Worm (Caenorhabditis elegans): ENCODE results near the gene B0250.7.
"Not testable (repeated sequence)": the region's sequence is repeated elsewhere in the genome, so short reads cannot be mapped to it uniquely, and the experiment has no call there.

The B0250.7 gene

ce11 chrV:20475830-20476229 lies at the start of gene B0250.7:
Gene B0250.7 (minus strand): TSS chrV:20476061.
- TF ChIP-seq lsy-2 (tag; optimal IDR thresholded peaks at IDR 0.05) (peak; percentile 76), unc-120 (tag; optimal IDR thresholded peaks at IDR 0.05; ENCODE audit: poor library complexity, severe bottlenecking) (no peak)

ce11 chrV:20522219-20522618 lies 46.4 kb upstream of the B0250.7 start, which contains the start of the genes Y38H6C.9 and fbxa-150:
Gene Y38H6C.9 (minus strand): TSS chrV:20522270.
Gene fbxa-150 (plus strand): TSS chrV:20522598.
- TF ChIP-seq drap-1 (GFP tag; optimal IDR thresholded peaks at IDR 0.05) (no peak), lin-13 (tag; optimal IDR thresholded peaks at IDR 0.05) (no peak)

ce11 chrV:20518927-20519326 lies 43.1 kb upstream of the B0250.7 start, which contains the start of gene Y38H6C.25:
Gene Y38H6C.25 (plus strand): TSS chrV:20519227.
- TF ChIP-seq ham-2 (GFP tag; optimal IDR thresholded peaks at IDR 0.05): no peak
- TF ChIP-seq nhr-76 (tag; optimal IDR thresholded peaks at IDR 0.05): no peak
- TF ChIP-seq hlh-1 (tag; optimal IDR thresholded peaks at IDR 0.05): no peak
- TF ChIP-seq nhr-12 (tag; optimal IDR thresholded peaks at IDR 0.05): no peak
- TF ChIP-seq unc-39 (tag; optimal IDR thresholded peaks at IDR 0.05): no peak
- no peak for TF ChIP-seq flh-1 (GFP tag; optimal IDR thresholded peaks at IDR 0.05)
- no peak for TF ChIP-seq elt-3 (tag; optimal IDR thresholded peaks at IDR 0.05)
- TF ChIP-seq unc-120 (tag; optimal IDR thresholded peaks at IDR 0.05; ENCODE audit: poor library complexity, severe bottlenecking): no peak
- no peak for TF ChIP-seq snpc-4 (tag; optimal IDR thresholded peaks at IDR 0.05)
- TF ChIP-seq ceh-39 (tag; optimal IDR thresholded peaks at IDR 0.05): no peak
- TF ChIP-seq unc-62 (GFP tag; optimal IDR thresholded peaks at IDR 0.05): no peak
- no peak for TF ChIP-seq mep-1 (tag; optimal IDR thresholded peaks at IDR 0.05)
- no peak for TF ChIP-seq ces-1 (GFP tag; optimal IDR thresholded peaks at IDR 0.05)
- no peak for TF ChIP-seq zip-8 (tag; optimal IDR thresholded peaks at IDR 0.05)
- TF ChIP-seq cnd-1 (tag; optimal IDR thresholded peaks at IDR 0.05): no peak
- TF ChIP-seq ceh-83 (GFP tag; optimal IDR thresholded peaks at IDR 0.05): no peak
- TF ChIP-seq pha-4 (tag; optimal IDR thresholded peaks at IDR 0.05): no peak
- TF ChIP-seq mls-2 (tag; optimal IDR thresholded peaks at IDR 0.05): no peak
- TF ChIP-seq sptf-1 (tag; optimal IDR thresholded peaks at IDR 0.05): no peak
- TF ChIP-seq lsy-2 (tag; optimal IDR thresholded peaks at IDR 0.05): no peak

ce11 chrV:20517005-20517404 lies 41.1 kb upstream of the B0250.7 start:
- TF ChIP-seq nhr-237 (tag; optimal IDR thresholded peaks at IDR 0.05): no peak
- no peak for TF ChIP-seq ztf-11 (tag; optimal IDR thresholded peaks at IDR 0.05)
- no peak for TF ChIP-seq flh-1 (GFP tag; optimal IDR thresholded peaks at IDR 0.05)

- TF ChIP-seq lsy-2 (tag; optimal IDR thresholded peaks at IDR 0.05): no peak
- TF ChIP-seq unc-120 (tag; optimal IDR thresholded peaks at IDR 0.05; ENCODE audit: poor library complexity, severe bottlenecking): no peak
- TF ChIP-seq ceh-39 (tag; optimal IDR thresholded peaks at IDR 0.05): no peak
- no peak for TF ChIP-seq nhr-12 (tag; optimal IDR thresholded peaks at IDR 0.05)
- no peak for TF ChIP-seq lin-13 (tag; optimal IDR thresholded peaks at IDR 0.05)
- TF ChIP-seq flh-1 (GFP tag; optimal IDR thresholded peaks at IDR 0.05): no peak
Observed at ce11 chrV:20514483-20514882, 38.6 kb upstream of the B0250.7 start.

ce11 chrV:20513661-20514060 lies 37.8 kb upstream of the B0250.7 start, which contains the start of gene Y38H6C.8:
Gene Y38H6C.8 (plus strand): TSS chrV:20513961.
- TF ChIP-seq mls-2, elt-3, mep-1 (tag; optimal IDR thresholded peaks at IDR 0.05): not testable (repeated sequence)

- TF ChIP-seq elt-1 (tag; optimal IDR thresholded peaks at IDR 0.05; ENCODE audit: borderline replicate concordance, insufficient read depth): no peak
- no peak for TF ChIP-seq zip-8 (tag; optimal IDR thresholded peaks at IDR 0.05)
- TF ChIP-seq lsy-2 (tag; optimal IDR thresholded peaks at IDR 0.05): no peak
- no peak for TF ChIP-seq drap-1 (GFP tag; optimal IDR thresholded peaks at IDR 0.05)
- TF ChIP-seq hlh-1 (tag; optimal IDR thresholded peaks at IDR 0.05): no peak
- no peak for TF ChIP-seq bed-3 (GFP tag; optimal IDR thresholded peaks at IDR 0.05)
- no peak for TF ChIP-seq ztf-11 (tag; optimal IDR thresholded peaks at IDR 0.05)
- TF ChIP-seq snpc-4 (tag; optimal IDR thresholded peaks at IDR 0.05): no peak
- TF ChIP-seq nhr-12 (tag; optimal IDR thresholded peaks at IDR 0.05): no peak
- TF ChIP-seq mab-5 (tag; optimal IDR thresholded peaks at IDR 0.05): no peak
- TF ChIP-seq sptf-1 (tag; optimal IDR thresholded peaks at IDR 0.05): no peak
- no peak for TF ChIP-seq unc-39 (tag; optimal IDR thresholded peaks at IDR 0.05)
- TF ChIP-seq ham-2 (GFP tag; optimal IDR thresholded peaks at IDR 0.05): no peak
- TF ChIP-seq sem-2 (GFP tag; optimal IDR thresholded peaks at IDR 0.05): no peak
- no peak for TF ChIP-seq lin-32 (GFP tag; optimal IDR thresholded peaks at IDR 0.05)
- TF ChIP-seq M03D4.4 (tag; optimal IDR thresholded peaks at IDR 0.05): no peak
- TF ChIP-seq tbx-8 (GFP tag; optimal IDR thresholded peaks at IDR 0.05): no peak
Observed at ce11 chrV:20509427-20509826, 33.6 kb upstream of the B0250.7 start.
